Fruit fly (Drosophila melanogaster) whole organism, wandering third instar larva: ENCODE results near the gene CG43124.

ENCODE experiments used
- Abd-B ChIP-seq: fragments of >200 bp; optimal IDR thresholded peaks from 2 replicates; lab custom pipeline; 2017; ENCODE audit warnings: missing biosample characterization, missing genetic modification characterization
- CG32264 ChIP-seq: fragments of 200-800 bp; sonication (Bioruptor generic); optimal IDR thresholded peaks from 2 replicates; lab custom pipeline; 2016; ENCODE audit warnings: missing biosample characterization, missing genetic modification characterization
- CG9705 ChIP-seq: fragments of 200-800 bp; sonication (Bioruptor generic); optimal IDR thresholded peaks from 2 replicates; lab custom pipeline; 2018; ENCODE audit warnings: missing biosample characterization, mild to moderate bottlenecking, missing genetic modification characterization
- CrebA ChIP-seq: fragments of 200-800 bp; sonication (Bioruptor generic); optimal IDR thresholded peaks from 2 replicates; lab custom pipeline; 2016; ENCODE audit warnings: missing biosample characterization, mild to moderate bottlenecking, missing genetic modification characterization, borderline replicate concordance
- Dfd ChIP-seq: fragments of >200 bp; optimal IDR thresholded peaks from 2 replicates; lab custom pipeline; 2017; ENCODE audit warnings: missing biosample characterization, missing genetic modification characterization
- Dif ChIP-seq: fragments of 200-275, 200-300 bp; sonication (Bioruptor generic); optimal IDR thresholded peaks from 2 replicates; lab custom pipeline; 2018; ENCODE audit warnings: missing biosample characterization, missing genetic modification characterization; ENCODE audit not compliant: partially characterized antibody
- GATAd ChIP-seq: sonication (Bioruptor generic); optimal IDR thresholded peaks from 2 replicates; lab custom pipeline; 2016; ENCODE audit warnings: missing biosample characterization, missing genetic modification characterization
- HLH106 ChIP-seq: fragments of 200-800 bp; optimal IDR thresholded peaks from 3 replicates; lab custom pipeline; 2019; ENCODE audit warnings: missing biosample characterization, mild to moderate bottlenecking, missing genetic modification characterization, moderate library complexity
- Hnf4 ChIP-seq: fragments of 200-800 bp; sonication (Bioruptor generic); optimal IDR thresholded peaks from 2 replicates; lab custom pipeline; 2016; ENCODE audit warnings: missing biosample characterization, mild to moderate bottlenecking, missing genetic modification characterization
- Hr78 ChIP-seq: fragments of >200 bp; optimal IDR thresholded peaks from 2 replicates; lab custom pipeline; 2017; ENCODE audit warnings: missing biosample characterization, missing genetic modification characterization
- Hr83 ChIP-seq: fragments of 200-300 bp; sonication (Bioruptor generic); optimal IDR thresholded peaks from 2 replicates; lab custom pipeline; 2016; ENCODE audit warnings: missing biosample characterization, mild to moderate bottlenecking, missing genetic modification characterization, moderate library complexity; ENCODE audit not compliant: poor library complexity, severe bottlenecking
- Jra ChIP-seq: sonication (Bioruptor generic); optimal IDR thresholded peaks from 2 replicates; lab custom pipeline; 2016; ENCODE audit warnings: missing biosample characterization, missing genetic modification characterization
- Mio ChIP-seq: sonication (Bioruptor generic); optimal IDR thresholded peaks from 2 replicates; lab custom pipeline; 2016; ENCODE audit warnings: missing biosample characterization, missing genetic modification characterization
- Myc ChIP-seq: fragments of >200 bp; optimal IDR thresholded peaks from 2 replicates; lab custom pipeline; 2017
- OdsH ChIP-seq: fragments of 200-800 bp; sonication (Bioruptor generic); optimal IDR thresholded peaks from 2 replicates; lab custom pipeline; 2016; ENCODE audit warnings: missing biosample characterization, mild to moderate bottlenecking, missing genetic modification characterization
- Rel ChIP-seq, 2 experiments: fragments of 200-800 bp; sonication (Bioruptor generic) in 1 of 2; optimal IDR thresholded peaks; 2 replicates in 1 of 2; 3 replicates in 1 of 2; lab custom pipeline; 2016 to 2019; ENCODE audit warnings: mild to moderate bottlenecking in 2 of 2, missing biosample characterization in 2 of 2, missing genetic modification characterization in 2 of 2, moderate library complexity in 1 of 2
- Sp1 ChIP-seq: fragments of 200-800 bp; sonication (Bioruptor generic); optimal IDR thresholded peaks from 3 replicates; lab custom pipeline; 2019; ENCODE audit warnings: missing biosample characterization, mild to moderate bottlenecking, missing genetic modification characterization, moderate library complexity
- br ChIP-seq: fragments of 200-800 bp; sonication (Bioruptor generic); optimal IDR thresholded peaks from 2 replicates; lab custom pipeline; 2016; ENCODE audit warnings: missing biosample characterization, missing genetic modification characterization
- dl ChIP-seq, 2 experiments: fragments of 175-275, 200-275 bp in 1 of 2; fragments of 200-275 bp in 1 of 2; sonication (Bioruptor generic); optimal IDR thresholded peaks; lab custom pipeline; 2018; ENCODE audit warnings: mild to moderate bottlenecking in 2 of 2, missing biosample characterization in 2 of 2, missing genetic modification characterization in 2 of 2, moderate library complexity in 2 of 2; ENCODE audit not compliant: partially characterized antibody in 2 of 2, insufficient read depth in 1 of 2
- dmrt93B ChIP-seq: fragments of 200-800 bp; sonication (Bioruptor generic); optimal IDR thresholded peaks from 2 replicates; lab custom pipeline; 2018; ENCODE audit warnings: missing biosample characterization, mild to moderate bottlenecking, missing genetic modification characterization
- dsf ChIP-seq: sonication (Bioruptor generic); optimal IDR thresholded peaks from 2 replicates; lab custom pipeline; 2016; ENCODE audit warnings: missing biosample characterization, missing genetic modification characterization, borderline replicate concordance
- ey ChIP-seq: fragments of 200-800 bp; sonication (Bioruptor generic); optimal IDR thresholded peaks from 2 replicates; lab custom pipeline; 2016; ENCODE audit warnings: missing biosample characterization, missing genetic modification characterization
- foxo ChIP-seq, 2 experiments: fragments of 200-800 bp; sonication (Bioruptor generic); optimal IDR thresholded peaks; 2 replicates in 1 of 2; 3 replicates in 1 of 2; lab custom pipeline; 2016 to 2017; ENCODE audit warnings: missing biosample characterization in 2 of 2, missing genetic modification characterization in 2 of 2
- fru ChIP-seq: fragments of 200-800 bp; sonication (Bioruptor generic); optimal IDR thresholded peaks from 3 replicates; lab custom pipeline; 2016; ENCODE audit warnings: missing biosample characterization, mild to moderate bottlenecking, missing genetic modification characterization
- h ChIP-seq: fragments of 200-800 bp; sonication (Bioruptor generic); optimal IDR thresholded peaks from 3 replicates; lab custom pipeline; 2016; ENCODE audit warnings: missing biosample characterization, mild to moderate bottlenecking, missing genetic modification characterization
- jim ChIP-seq: fragments of 175-275, 200-325 bp; sonication (Bioruptor generic); optimal IDR thresholded peaks from 2 replicates; lab custom pipeline; 2016; ENCODE audit warnings: missing biosample characterization, mild to moderate bottlenecking, missing genetic modification characterization
- lola ChIP-seq: fragments of >200 bp; optimal IDR thresholded peaks from 2 replicates; lab custom pipeline; 2017; ENCODE audit warnings: missing biosample characterization, missing genetic modification characterization
- psq ChIP-seq: fragments of 200-800 bp; sonication (Bioruptor generic); optimal IDR thresholded peaks from 3 replicates; lab custom pipeline; 2017; ENCODE audit warnings: missing biosample characterization, mild to moderate bottlenecking, missing genetic modification characterization, moderate library complexity
- rgr ChIP-seq: fragments of 200-800 bp; sonication (Bioruptor generic); optimal IDR thresholded peaks from 3 replicates; lab custom pipeline; 2016; ENCODE audit warnings: missing biosample characterization, mild to moderate bottlenecking, missing genetic modification characterization
- sv ChIP-seq: fragments of 200-800 bp; sonication (Bioruptor generic); optimal IDR thresholded peaks from 3 replicates; lab custom pipeline; 2016; ENCODE audit warnings: missing biosample characterization, missing genetic modification characterization
- tai ChIP-seq: sonication (Bioruptor generic); optimal IDR thresholded peaks from 2 replicates; lab custom pipeline; 2016; ENCODE audit warnings: missing biosample characterization, missing genetic modification characterization
- usp ChIP-seq: fragments of >200 bp; optimal IDR thresholded peaks from 2 replicates; lab custom pipeline; 2017; ENCODE audit warnings: missing biosample characterization, missing genetic modification characterization
- woc ChIP-seq: sonication (Bioruptor generic); optimal IDR thresholded peaks from 2 replicates; lab custom pipeline; 2016; ENCODE audit warnings: missing biosample characterization, mild to moderate bottlenecking, missing genetic modification characterization

CG43124 gene

dm6 chr3R:28282280-28282679 lies 17.7 kb upstream of the CG43124 start, which contains the start of gene CG34436:
Gene CG34436 (plus strand): TSS chr3R:28282580.
- TF ChIP-seq lola (GFP tag; lab: Kevin White, UChicago) (no peak), CG9705 (GFP tag; lab: Kevin White, UChicago) (no peak), rgr (GFP tag; lab: Kevin White, UChicago) (no peak), ey (GFP tag; lab: Kevin White, UChicago) (no peak), CG32264 (GFP tag; lab: Kevin White, UChicago) (no peak), Hr83 (GFP tag; lab: Kevin White, UChicago) (no peak), dsf (GFP tag; lab: Kevin White, UChicago) (no peak), h (GFP tag; lab: Kevin White, UChicago) (no peak), sv (GFP tag; lab: Kevin White, UChicago) (no peak), jim (GFP tag; lab: Kevin White, UChicago) (no peak), HLH106 (tag; lab: Kevin White, UChicago) (no peak), tai (GFP tag; lab: Kevin White, UChicago) (no peak), Jra (GFP tag; lab: Kevin White, UChicago) (no peak), Abd-B (GFP tag; lab: Kevin White, UChicago) (no peak)

DNA sequence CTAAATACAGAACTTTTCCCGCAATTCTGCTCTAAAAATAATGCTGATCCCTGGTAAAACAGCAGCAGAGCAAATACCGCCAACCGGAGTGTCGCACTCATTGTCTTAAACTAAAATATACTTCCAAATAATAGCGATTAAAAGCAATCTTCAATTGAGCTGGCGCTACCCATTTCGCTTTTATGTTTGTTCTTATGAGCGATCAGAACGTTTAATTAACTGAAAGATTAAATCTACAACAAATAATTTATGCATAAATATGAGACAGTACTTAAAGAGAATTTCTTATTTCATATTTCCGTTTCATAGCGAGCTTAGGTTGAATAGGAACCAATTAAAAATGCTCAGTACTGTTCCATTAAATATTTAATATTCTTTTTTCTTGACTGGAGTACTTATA lies 1.1 kb downstream of the CG43124 start, which contains the start of gene CG43125:
TSS of gene CG43125 (minus strand) at position 101 of the 400 bp plus-strand sequence.
- TF ChIP-seq Hr78 = no peak
- no peak for TF ChIP-seq ey (GFP tag; lab: Kevin White, UChicago)
- TF ChIP-seq usp (GFP tag; lab: Kevin White, UChicago) = no peak
- TF ChIP-seq Abd-B (GFP tag; lab: Kevin White, UChicago) = no peak
- TF ChIP-seq Dfd = no peak
- TF ChIP-seq dmrt93B (GFP tag; lab: Kevin White, UChicago) = no peak
- no peak for TF ChIP-seq br (GFP tag; lab: Kevin White, UChicago)
- TF ChIP-seq dl (GFP tag; optimal IDR thresholded peaks at IDR 0.05; lab: Kevin White, UChicago; ENCODE audit: insufficient read depth in 1 of 2, partially characterized antibody in 2 of 2) = no peak
- no peak for TF ChIP-seq rgr (GFP tag; lab: Kevin White, UChicago)
- no peak for TF ChIP-seq GATAd (GFP tag; lab: Kevin White, UChicago)
- no peak for TF ChIP-seq Myc (lab: Kevin White, UChicago)
- no peak for TF ChIP-seq woc (GFP tag; lab: Kevin White, UChicago)
- no peak for TF ChIP-seq CG32264 (GFP tag; lab: Kevin White, UChicago)
- no peak for TF ChIP-seq CG9705 (GFP tag; lab: Kevin White, UChicago)
- no peak for TF ChIP-seq psq (GFP tag; lab: Kevin White, UChicago)
- no peak for TF ChIP-seq lola (GFP tag; lab: Kevin White, UChicago)
- TF ChIP-seq jim (GFP tag; lab: Kevin White, UChicago) = no peak
- no peak for TF ChIP-seq Dif (GFP tag; lab: Kevin White, UChicago)
- TF ChIP-seq Mio (GFP tag; lab: Kevin White, UChicago) = no peak

- no peak for TF ChIP-seq CrebA (GFP tag; lab: Kevin White, UChicago)
- TF ChIP-seq Dfd = peak; percentile 91
- TF ChIP-seq dsf (GFP tag; lab: Kevin White, UChicago) = no peak
- TF ChIP-seq psq (GFP tag; lab: Kevin White, UChicago) = no peak
Measured at dm6 chr3R:28237797-28238196, 26.8 kb downstream of the CG43124 start.

dm6 chr3R:28236158-28236557 lies 28.4 kb downstream of the CG43124 start:
- TF ChIP-seq dsf (GFP tag; lab: Kevin White, UChicago) (no peak), rgr (GFP tag; lab: Kevin White, UChicago) (peak; percentile 29), fru (peak; percentile 37), CG9705 (GFP tag; lab: Kevin White, UChicago) (no peak), Hnf4 (GFP tag; lab: Kevin White, UChicago) (no peak), OdsH (GFP tag; lab: Kevin White, UChicago) (peak; percentile 7), HLH106 (tag; lab: Kevin White, UChicago) (peak; percentile 46), h (GFP tag; lab: Kevin White, UChicago) (peak; percentile 34), ey (GFP tag; lab: Kevin White, UChicago) (peak; percentile 37), Sp1 (GFP tag; lab: Kevin White, UChicago) (peak; percentile 33), Rel (GFP tag; optimal IDR thresholded peaks at IDR 0.05; lab: Kevin White, UChicago) (no peak), Rel (tag; optimal IDR thresholded peaks at IDR 0.05; lab: Kevin White, UChicago) (no peak), foxo (GFP tag; optimal IDR thresholded peaks at IDR 0.05; lab: Kevin White, UChicago) (peak in 1 of 2 experiments; percentile 13)
